Worm (Caenorhabditis elegans): ENCODE measurements around the gene gtbp-1.

The gtbp-1 gene

ce11 chrIV:10135817-10136216 lies 7.1 kb upstream of the gtbp-1 start, which contains the start of gene K08F4.5:
K08F4.5 (minus strand) TSS chrIV:10135917.
- no peak for TF ChIP-seq aly-2 (tag; optimal IDR thresholded peaks at IDR 0.05)
- no peak for TF ChIP-seq hpl-2 (GFP tag; optimal IDR thresholded peaks at IDR 0.05)
- TF ChIP-seq lin-14 (GFP tag; optimal IDR thresholded peaks at IDR 0.05) = no peak
- no peak for TF ChIP-seq fkh-8 (tag; optimal IDR thresholded peaks at IDR 0.05)
- TF ChIP-seq pax-3 (tag; optimal IDR thresholded peaks at IDR 0.05) = no peak
- TF ChIP-seq pag-3 (tag; optimal IDR thresholded peaks at IDR 0.05; ENCODE audit: borderline replicate concordance, insufficient read depth) = no peak

- TF ChIP-seq skn-1 (tag; optimal IDR thresholded peaks at IDR 0.05) (no peak), unc-86 (tag; optimal IDR thresholded peaks at IDR 0.05) (no peak), elt-3 (tag; optimal IDR thresholded peaks at IDR 0.05) (no peak), sptf-1 (tag; optimal IDR thresholded peaks at IDR 0.05) (no peak), nhr-28 (tag; optimal IDR thresholded peaks at IDR 0.05) (no peak), nhr-85 (tag) (no peak), dsc-1 (tag; optimal IDR thresholded peaks at IDR 0.05) (no peak), zag-1 (tag; optimal IDR thresholded peaks at IDR 0.05) (no peak), elt-2 (tag; optimal IDR thresholded peaks at IDR 0.05) (no peak), nhr-76 (tag; optimal IDR thresholded peaks at IDR 0.05) (no peak), tlp-1 (tag; optimal IDR thresholded peaks at IDR 0.05) (no peak), C16A3.4 (tag; optimal IDR thresholded peaks at IDR 0.05) (no peak), lsy-2 (tag; optimal IDR thresholded peaks at IDR 0.05) (no peak), vab-15 (tag; optimal IDR thresholded peaks at IDR 0.05) (no peak), aha-1 (tag; optimal IDR thresholded peaks at IDR 0.05) (no peak), nhr-71 (tag; optimal IDR thresholded peaks at IDR 0.05) (no peak), Y116A8C.19 (tag; optimal IDR thresholded peaks at IDR 0.05; ENCODE audit: borderline replicate concordance) (no peak), ztf-11 (tag; optimal IDR thresholded peaks at IDR 0.05) (no peak)
These were observed 1.2 kb upstream of the gtbp-1 start, which contains the start of gene glt-3 for ce11 chrIV:10129957-10130356. glt-3 (plus strand) TSS chrIV:10130257.

ce11 chrIV:10128446-10128845 lies 310 bp downstream of the gtbp-1 start:
- no peak for TF ChIP-seq snpc-4 (tag; optimal IDR thresholded peaks at IDR 0.05)
- TF ChIP-seq hlh-17 (GFP tag; optimal IDR thresholded peaks at IDR 0.05; ENCODE audit: borderline replicate concordance) = no peak
- no peak for TF ChIP-seq dsc-1 (tag; optimal IDR thresholded peaks at IDR 0.05)
- TF ChIP-seq sox-4 (tag; optimal IDR thresholded peaks at IDR 0.05) = no peak
- no peak for TF ChIP-seq aha-1 (tag; optimal IDR thresholded peaks at IDR 0.05)
- no peak for TF ChIP-seq elt-2 (tag; optimal IDR thresholded peaks at IDR 0.05)
- TF ChIP-seq lin-14 (GFP tag; optimal IDR thresholded peaks at IDR 0.05) = no peak
- TF ChIP-seq mef-2 (tag; optimal IDR thresholded peaks at IDR 0.05) = no peak
- TF ChIP-seq pax-3 (tag; optimal IDR thresholded peaks at IDR 0.05) = no peak
- TF ChIP-seq ceh-88 (GFP tag; IDR thresholded peaks at IDR 0.05) = no peak

- TF ChIP-seq mab-9 (GFP tag; IDR thresholded peaks at IDR 0.05) (no peak), ceh-8 (GFP tag; optimal IDR thresholded peaks at IDR 0.05) (no peak), mef-2 (tag; optimal IDR thresholded peaks at IDR 0.05) (no peak), nhr-76 (tag; optimal IDR thresholded peaks at IDR 0.05) (no peak), lin-15B (tag; optimal IDR thresholded peaks at IDR 0.05) (no peak), unc-86 (tag; optimal IDR thresholded peaks at IDR 0.05) (no peak), lsy-2 (tag; optimal IDR thresholded peaks at IDR 0.05) (no peak), hpl-2 (GFP tag; optimal IDR thresholded peaks at IDR 0.05) (no peak), grh-1 (GFP tag; IDR thresholded peaks at IDR 0.05) (no peak), pag-3 (tag; optimal IDR thresholded peaks at IDR 0.05; ENCODE audit: borderline replicate concordance, insufficient read depth) (no peak), ztf-11 (tag; optimal IDR thresholded peaks at IDR 0.05) (no peak), zip-4 (GFP tag; optimal IDR thresholded peaks at IDR 0.05) (no peak), irx-1 (tag; optimal IDR thresholded peaks at IDR 0.05) (no peak), ces-1 (GFP tag; optimal IDR thresholded peaks at IDR 0.05) (no peak)
These were observed 2.2 kb downstream of the gtbp-1 start, which contains the start of gene ctf-18 for ce11 chrIV:10126544-10126943. ctf-18 (minus strand) TSS chrIV:10126644.

Measured in whole organism, L1 larva.